ENCODE assay signal across 1 fruit fly cellular context in genomic region chr3R:16207074-16207609, dm6.
TF ChIP-seq lines count a peak whose summit lies in the region.

No protein-coding gene starts in this region.

TF ChIP-seq in whole organism, embryonic, 481 proteins besides CTCF, POLR2A, EP300 and RAD21 (continued from another document):
- no peak for TF ChIP-seq vfl (GFP tag; optimal IDR thresholded peaks at IDR 0.05; lab: Kevin White, UChicago)
- peak; percentile 84 for TF ChIP-seq abd-A (tag; optimal IDR thresholded peaks at IDR 0.05; lab: Kevin White, UChicago)
- TF ChIP-seq Mad (GFP tag; optimal IDR thresholded peaks at IDR 0.05; lab: Kevin White, UChicago), result no peak
- TF ChIP-seq Six4 (GFP tag; optimal IDR thresholded peaks at IDR 0.05; lab: Kevin White, UChicago), result no peak
- no peak for TF ChIP-seq bab2 (GFP tag; optimal IDR thresholded peaks at IDR 0.05; lab: Kevin White, UChicago)
- no peak for TF ChIP-seq Elba2 (GFP tag; optimal IDR thresholded peaks at IDR 0.05; lab: Kevin White, UChicago)
- no peak for TF ChIP-seq CG10431 (GFP tag; optimal IDR thresholded peaks at IDR 0.05; lab: Kevin White, UChicago)
- no peak for TF ChIP-seq prd (optimal IDR thresholded peaks at IDR 0.05; lab: Kevin White, UChicago)
- no peak for TF ChIP-seq prd (GFP tag; IDR thresholded peaks at IDR 0.05; lab: Robert Waterston, UW)
- TF ChIP-seq CG6175 (GFP tag; IDR thresholded peaks at IDR 0.05; lab: Robert Waterston, UW), result peak; percentile 83
- TF ChIP-seq CG4730 (GFP tag; IDR thresholded peaks at IDR 0.05; lab: Robert Waterston, UW), result no peak
- peak; percentile 27 for TF ChIP-seq CG3838 (GFP tag; optimal IDR thresholded peaks at IDR 0.05; lab: Kevin White, UChicago)
- TF ChIP-seq gem (tag; optimal IDR thresholded peaks at IDR 0.05; lab: Kevin White, UChicago), result no peak
- TF ChIP-seq BEAF-32 (GFP tag; optimal IDR thresholded peaks at IDR 0.05; lab: Kevin White, UChicago), result no peak
- TF ChIP-seq NFAT (GFP tag; IDR thresholded peaks at IDR 0.05; lab: Robert Waterston, UW), result 0 out of 2 replicates have a peak, but pooled peaks have one; percentile 30
- TF ChIP-seq CG2202 (tag; optimal IDR thresholded peaks at IDR 0.05; lab: Kevin White, UChicago), result no peak
- no peak for TF ChIP-seq schlank (tag; optimal IDR thresholded peaks at IDR 0.05; lab: Kevin White, UChicago)
- no peak for TF ChIP-seq cad (GFP tag; optimal IDR thresholded peaks at IDR 0.05; lab: Kevin White, UChicago)
- peak; percentile 43 for TF ChIP-seq CG2120 (GFP tag; optimal IDR thresholded peaks at IDR 0.05; lab: Kevin White, UChicago)
- TF ChIP-seq Awh (GFP tag; IDR thresholded peaks at IDR 0.05; lab: Robert Waterston, UW), result no peak
- no peak for TF ChIP-seq ind (GFP tag; optimal IDR thresholded peaks at IDR 0.05; lab: Kevin White, UChicago)
- no peak for TF ChIP-seq tx (GFP tag; optimal IDR thresholded peaks at IDR 0.05; lab: Kevin White, UChicago)
